Worm (Caenorhabditis elegans) whole organism, L1 larva: ENCODE data around the gene Y57A10C.9.

ENCODE experiments used
- blmp-1 ChIP-seq: fragments of 150-350 bp; optimal IDR thresholded peaks from 2 replicates; lab custom pipeline; 2014; ENCODE audit warnings: missing biosample characterization, missing genetic modification characterization
- ceh-82 ChIP-seq, 3 experiments: fragments of 150-350 bp in 1 of 3; sonication (generic microtip) in 2 of 3; optimal IDR thresholded peaks; 2 replicates each; lab custom pipeline; 2014 to 2017; ENCODE audit warnings: missing biosample characterization in 3 of 3, missing genetic modification characterization in 3 of 3
- fos-1 ChIP-seq: fragments of 150-350 bp; optimal IDR thresholded peaks from 2 replicates; lab custom pipeline; 2014; ENCODE audit warnings: missing biosample characterization, missing genetic modification characterization
- irx-1 ChIP-seq: sonication (generic microtip); optimal IDR thresholded peaks from 2 replicates; lab custom pipeline; 2016; ENCODE audit warnings: missing genetic modification characterization, missing compliant biosample characterization
- nhr-11 ChIP-seq: fragments of 150-350 bp; optimal IDR thresholded peaks from 2 replicates; lab custom pipeline; 2014; ENCODE audit warnings: missing biosample characterization, missing genetic modification characterization
- nhr-77 ChIP-seq: fragments of 150-350 bp; optimal IDR thresholded peaks from 2 replicates; lab custom pipeline; 2014; ENCODE audit warnings: missing biosample characterization, missing genetic modification characterization
- rnt-1 ChIP-seq: sonication (generic microtip); optimal IDR thresholded peaks from 2 replicates; lab custom pipeline; 2016; ENCODE audit warnings: mild to moderate bottlenecking, missing genetic modification characterization, moderate library complexity, missing compliant biosample characterization
- unc-130 ChIP-seq: fragments of 150-350 bp; optimal IDR thresholded peaks from 2 replicates; lab custom pipeline; 2017; ENCODE audit warnings: missing biosample characterization, missing genetic modification characterization, inconsistent platforms
- unc-62 ChIP-seq: fragments of 150-350 bp; optimal IDR thresholded peaks from 2 replicates; lab custom pipeline; 2014; ENCODE audit warnings: missing biosample characterization, missing genetic modification reagents, missing genetic modification characterization
- zag-1 ChIP-seq: fragments of 150-350 bp; optimal IDR thresholded peaks from 2 replicates; lab custom pipeline; 2014; ENCODE audit warnings: missing biosample characterization, missing genetic modification characterization
- zip-4 ChIP-seq: fragments of 200-800 bp; sonication (Bioruptor generic); optimal IDR thresholded peaks from 2 replicates; lab custom pipeline; 2018; ENCODE audit warnings: mild to moderate bottlenecking, missing genetic modification characterization, moderate library complexity, missing compliant biosample characterization

ce11 chrII:12386781-12387180 lies 51.6 kb downstream of the Y57A10C.9 start, which contains the start of gene sre-42:
- TF ChIP-seq nhr-11, result no peak
- TF ChIP-seq blmp-1 (tag; lab: Kevin White, UChicago), result no peak
- no peak for TF ChIP-seq ceh-82 (tag; optimal IDR thresholded peaks at IDR 0.05; lab: Kevin White, UChicago)
- TF ChIP-seq unc-62 (GFP tag; lab: Kevin White, UChicago), result no peak
- no peak for TF ChIP-seq fos-1 (tag; lab: Kevin White, UChicago)
- TF ChIP-seq rnt-1 (tag; lab: Kevin White, UChicago), result no peak
- TF ChIP-seq unc-130, result no peak
- no peak for TF ChIP-seq zip-4 (GFP tag; lab: Kevin White, UChicago)
- no peak for TF ChIP-seq irx-1 (tag; lab: Kevin White, UChicago)
- TF ChIP-seq zag-1, result no peak
- TF ChIP-seq nhr-77, result no peak
